Fruit fly (Drosophila melanogaster) whole organism, prepupa: ENCODE measurements around the gene CG2493.

Experiments
- Blimp-1 ChIP-seq: fragments of 200-800 bp; sonication (Bioruptor generic); optimal IDR thresholded peaks from 3 replicates; lab custom pipeline; 2017; ENCODE audit warnings: missing biosample characterization, missing genetic modification characterization, mild to moderate bottlenecking, moderate library complexity, missing genetic modification reagents
- CG10631 ChIP-seq: fragments of 200-800 bp; sonication (Bioruptor generic); optimal IDR thresholded peaks from 2 replicates; lab custom pipeline; 2016; ENCODE audit warnings: missing biosample characterization, missing genetic modification characterization
- CG10669 ChIP-seq: fragments of 200-800 bp; sonication (Bioruptor generic); optimal IDR thresholded peaks from 3 replicates; lab custom pipeline; 2018; ENCODE audit warnings: missing biosample characterization, mild to moderate bottlenecking, missing genetic modification characterization, moderate library complexity
- CG11294 ChIP-seq: fragments of 200-800 bp; sonication (Bioruptor generic); IDR thresholded peaks from 2 replicates; pipeline ENCODE4 v1.3.6; 2022; ENCODE audit warnings: missing biosample characterization, missing genetic modification characterization
- CG11762 ChIP-seq: fragments of 200-800 bp; sonication (Bioruptor generic); optimal IDR thresholded peaks from 3 replicates; lab custom pipeline; 2016; ENCODE audit warnings: missing biosample characterization, missing genetic modification characterization; ENCODE audit not compliant: insufficient read depth
- CG11902 ChIP-seq: fragments of 200-800 bp; sonication (Bioruptor generic); optimal IDR thresholded peaks from 3 replicates; lab custom pipeline; 2016; ENCODE audit warnings: missing biosample characterization, missing genetic modification characterization
- CG15336 ChIP-seq: fragments of 200-800 bp; sonication (Bioruptor generic); IDR thresholded peaks from 2 replicates; pipeline ENCODE4 v1.3.6; 2022; ENCODE audit warnings: missing biosample characterization, missing genetic modification characterization
- CG1621 ChIP-seq: fragments of 200-800 bp; sonication (Bioruptor generic); optimal IDR thresholded peaks from 3 replicates; lab custom pipeline; 2018; ENCODE audit warnings: missing biosample characterization, mild to moderate bottlenecking, missing genetic modification characterization
- CG16779 ChIP-seq: fragments of 200-800 bp; sonication (Bioruptor generic); optimal IDR thresholded peaks from 3 replicates; lab custom pipeline; 2017; ENCODE audit warnings: missing biosample characterization, mild to moderate bottlenecking, missing genetic modification characterization
- CG3032 ChIP-seq: fragments of 200-800 bp; optimal IDR thresholded peaks from 2 replicates; lab custom pipeline; 2019; ENCODE audit warnings: missing biosample characterization, mild to moderate bottlenecking, missing genetic modification characterization, moderate library complexity
- CG31627 ChIP-seq: fragments of 200-800 bp; sonication (Bioruptor generic); optimal IDR thresholded peaks from 3 replicates; lab custom pipeline; 2016; ENCODE audit warnings: missing biosample characterization, missing genetic modification characterization
- CG34406 ChIP-seq: fragments of 200-800 bp; sonication (Bioruptor generic); optimal IDR thresholded peaks from 3 replicates; lab custom pipeline; 2016; ENCODE audit warnings: missing biosample characterization, missing genetic modification characterization
- CG3919 ChIP-seq: fragments of 200-800 bp; sonication (Bioruptor generic); optimal IDR thresholded peaks from 3 replicates; lab custom pipeline; 2016; ENCODE audit warnings: missing biosample characterization, missing genetic modification characterization
- CG4318 ChIP-seq: fragments of 200-800 bp; sonication (Bioruptor generic); optimal IDR thresholded peaks from 3 replicates; lab custom pipeline; 2017; ENCODE audit warnings: missing biosample characterization, mild to moderate bottlenecking, missing genetic modification characterization
- CG6163 ChIP-seq: fragments of 200-800 bp; sonication (Bioruptor generic); IDR thresholded peaks from 3 replicates; pipeline ENCODE4 v1.3.6; 2022; ENCODE audit warnings: missing biosample characterization, missing genetic modification characterization
- CG6276 ChIP-seq: fragments of 200-800 bp; sonication (Bioruptor generic); optimal IDR thresholded peaks from 2 replicates; lab custom pipeline; 2017; ENCODE audit warnings: missing biosample characterization, mild to moderate bottlenecking, missing genetic modification characterization
- CG6808 ChIP-seq: fragments of 200-800 bp; sonication (Bioruptor generic); optimal IDR thresholded peaks from 3 replicates; lab custom pipeline; 2017; ENCODE audit warnings: missing biosample characterization, missing genetic modification characterization, mild to moderate bottlenecking, moderate library complexity, missing genetic modification reagents
- CG6854 ChIP-seq: fragments of 200-800 bp; sonication (Bioruptor generic); optimal IDR thresholded peaks from 2 replicates; lab custom pipeline; 2017; ENCODE audit warnings: missing biosample characterization, mild to moderate bottlenecking, missing genetic modification characterization
- CG7368 ChIP-seq: fragments of 200-800 bp; sonication (Bioruptor generic); optimal IDR thresholded peaks from 3 replicates; lab custom pipeline; 2016; ENCODE audit warnings: missing biosample characterization, missing genetic modification characterization
- CG8119 ChIP-seq: fragments of 200-800 bp; sonication (Bioruptor generic); IDR thresholded peaks from 3 replicates; pipeline ENCODE4 v1.3.6; 2022; ENCODE audit warnings: missing biosample characterization, missing genetic modification characterization
- CG8632 ChIP-seq: fragments of 200-800 bp; sonication (Bioruptor generic); optimal IDR thresholded peaks from 3 replicates; lab custom pipeline; 2016; ENCODE audit warnings: missing biosample characterization, missing genetic modification characterization
- CG9139 ChIP-seq: fragments of 200-800 bp; sonication (Bioruptor generic); optimal IDR thresholded peaks from 3 replicates; lab custom pipeline; 2017; ENCODE audit warnings: missing biosample characterization, mild to moderate bottlenecking, missing genetic modification characterization
- Eip75B ChIP-seq: fragments of 200-800 bp; sonication (Bioruptor generic); optimal IDR thresholded peaks from 3 replicates; lab custom pipeline; 2016; ENCODE audit warnings: missing biosample characterization, missing genetic modification characterization
- Eip93F ChIP-seq: fragments of 200-800 bp; sonication (Bioruptor generic); optimal IDR thresholded peaks from 2 replicates; lab custom pipeline; 2016; ENCODE audit warnings: missing biosample characterization, mild to moderate bottlenecking, missing genetic modification characterization
- Ets21C ChIP-seq: fragments of 200-800 bp; sonication (Bioruptor generic); optimal IDR thresholded peaks from 3 replicates; lab custom pipeline; 2016; ENCODE audit warnings: missing biosample characterization, missing genetic modification characterization
- Ets96B ChIP-seq: fragments of 200-800 bp; optimal IDR thresholded peaks from 2 replicates; lab custom pipeline; 2019; ENCODE audit warnings: missing biosample characterization, mild to moderate bottlenecking, missing genetic modification characterization, moderate library complexity
- Hr38 ChIP-seq: sonication (Bioruptor generic); optimal IDR thresholded peaks from 2 replicates; lab custom pipeline; 2016; ENCODE audit warnings: missing biosample characterization, missing genetic modification characterization
- Hr39 ChIP-seq: fragments of 200-800 bp; sonication (Bioruptor generic); optimal IDR thresholded peaks from 2 replicates; lab custom pipeline; 2016; ENCODE audit warnings: missing biosample characterization, missing genetic modification characterization
- Hr4 ChIP-seq: fragments of 200-800 bp; sonication (Bioruptor generic); optimal IDR thresholded peaks from 3 replicates; lab custom pipeline; 2016; ENCODE audit warnings: missing biosample characterization, missing genetic modification characterization
- Lpt ChIP-seq: fragments of 200-800 bp; sonication (Bioruptor generic); optimal IDR thresholded peaks from 3 replicates; lab custom pipeline; 2016; ENCODE audit warnings: missing biosample characterization, missing genetic modification characterization
- Met ChIP-seq: fragments of 200-800 bp; sonication (Bioruptor generic); optimal IDR thresholded peaks from 3 replicates; lab custom pipeline; 2016; ENCODE audit warnings: missing biosample characterization, missing genetic modification characterization
- OdsH ChIP-seq: fragments of 200-800 bp; sonication (Bioruptor generic); optimal IDR thresholded peaks from 3 replicates; lab custom pipeline; 2016; ENCODE audit warnings: missing biosample characterization, missing genetic modification characterization
- Smox ChIP-seq: fragments of 200-800 bp; sonication (Bioruptor generic); optimal IDR thresholded peaks from 3 replicates; lab custom pipeline; 2016; ENCODE audit warnings: missing biosample characterization, missing genetic modification characterization
- Sox102F ChIP-seq: fragments of 200-800 bp; sonication (Bioruptor generic); optimal IDR thresholded peaks from 2 replicates; lab custom pipeline; 2016; ENCODE audit warnings: missing biosample characterization, mild to moderate bottlenecking, missing genetic modification characterization
- Sox15 ChIP-seq: fragments of 200-800 bp; sonication (Bioruptor generic); optimal IDR thresholded peaks from 3 replicates; lab custom pipeline; 2016; ENCODE audit warnings: missing biosample characterization, missing genetic modification characterization
- achi ChIP-seq: fragments of 200-800 bp; sonication (Bioruptor generic); optimal IDR thresholded peaks from 3 replicates; lab custom pipeline; 2016; ENCODE audit warnings: missing biosample characterization, missing genetic modification characterization
- cyc ChIP-seq: fragments of 200-800 bp; sonication (Bioruptor generic); optimal IDR thresholded peaks from 3 replicates; lab custom pipeline; 2016; ENCODE audit warnings: missing biosample characterization, missing genetic modification characterization
- dac ChIP-seq: fragments of 200-800 bp; sonication (Bioruptor generic); optimal IDR thresholded peaks from 2 replicates; lab custom pipeline; 2017; ENCODE audit warnings: missing biosample characterization, mild to moderate bottlenecking, missing genetic modification characterization
- dsx ChIP-seq: fragments of 200-800 bp; optimal IDR thresholded peaks from 3 replicates; lab custom pipeline; 2019; ENCODE audit warnings: missing biosample characterization, mild to moderate bottlenecking, missing genetic modification characterization, moderate library complexity; ENCODE audit not compliant: poor library complexity, severe bottlenecking
- eg ChIP-seq: fragments of 200-800 bp; sonication (Bioruptor generic); IDR thresholded peaks from 3 replicates; pipeline ENCODE4 v1.3.6; 2022; ENCODE audit warnings: missing biosample characterization, missing genetic modification characterization
- esn ChIP-seq: fragments of 200-800 bp; sonication (Bioruptor generic); optimal IDR thresholded peaks from 2 replicates; lab custom pipeline; 2016; ENCODE audit warnings: missing biosample characterization, mild to moderate bottlenecking, missing genetic modification characterization, moderate library complexity
- fd59A ChIP-seq: fragments of 200-800 bp; sonication (Bioruptor generic); optimal IDR thresholded peaks from 2 replicates; lab custom pipeline; 2017; ENCODE audit warnings: missing biosample characterization, mild to moderate bottlenecking, missing genetic modification characterization, missing genetic modification reagents
- fd85E ChIP-seq: fragments of 200-800 bp; sonication (Bioruptor generic); optimal IDR thresholded peaks from 3 replicates; lab custom pipeline; 2016; ENCODE audit warnings: missing biosample characterization, missing genetic modification characterization
- fkh ChIP-seq: fragments of 200-800 bp; sonication (Bioruptor generic); optimal IDR thresholded peaks from 3 replicates; lab custom pipeline; 2017; ENCODE audit warnings: missing biosample characterization, mild to moderate bottlenecking, missing genetic modification characterization, moderate library complexity
- lz ChIP-seq: fragments of 200-800 bp; sonication (Bioruptor generic); optimal IDR thresholded peaks from 3 replicates; lab custom pipeline; 2016; ENCODE audit warnings: missing biosample characterization, missing genetic modification characterization
- pdm3 ChIP-seq: fragments of 200-800 bp; sonication (Bioruptor generic); optimal IDR thresholded peaks from 3 replicates; lab custom pipeline; 2016; ENCODE audit warnings: missing biosample characterization, missing genetic modification characterization
- salr ChIP-seq, 2 experiments: fragments of 200-800 bp; sonication (Bioruptor generic); optimal IDR thresholded peaks; 3 replicates each; lab custom pipeline; 2016 to 2018; ENCODE audit warnings: missing biosample characterization in 2 of 2, missing genetic modification characterization in 2 of 2, mild to moderate bottlenecking in 1 of 2
- spab ChIP-seq: fragments of 200-800 bp; sonication (Bioruptor generic); optimal IDR thresholded peaks from 2 replicates; lab custom pipeline; 2017; ENCODE audit warnings: missing biosample characterization, mild to moderate bottlenecking, missing genetic modification characterization, missing genetic modification reagents
- ss ChIP-seq, 2 experiments: fragments of 200-800 bp; sonication (Bioruptor generic); optimal IDR thresholded peaks; 2 replicates in 1 of 2; 3 replicates in 1 of 2; lab custom pipeline; 2017 to 2018; ENCODE audit warnings: mild to moderate bottlenecking in 2 of 2, missing biosample characterization in 2 of 2, missing genetic modification characterization in 2 of 2, moderate library complexity in 1 of 2
- svp ChIP-seq: fragments of 200-800 bp; sonication (Bioruptor generic); peaks from one replicate; lab custom pipeline; 2016; ENCODE audit warnings: missing biosample characterization, missing genetic modification characterization
- topi ChIP-seq: fragments of 200-800 bp; sonication (Bioruptor generic); optimal IDR thresholded peaks from 3 replicates; lab custom pipeline; 2016; ENCODE audit warnings: missing biosample characterization, missing genetic modification characterization
- vri ChIP-seq: fragments of 200-800 bp; sonication (Bioruptor generic); optimal IDR thresholded peaks from 3 replicates; lab custom pipeline; 2016; ENCODE audit warnings: missing biosample characterization, mild to moderate bottlenecking, missing genetic modification characterization

Gene CG2493

dm6 chr2L:20486752-20487141, 23.5 kb upstream of the CG2493 start:
- TF ChIP-seq CG6808 (GFP tag; lab: Kevin White, UChicago) (peak; percentile 29), svp (peak; percentile 29), CG11902 (no peak), pdm3 (GFP tag; lab: Kevin White, UChicago) (no peak), CG6276 (GFP tag; lab: Kevin White, UChicago) (no peak), OdsH (GFP tag; lab: Kevin White, UChicago) (no peak), CG3919 (no peak), Hr39 (no peak), dac (no peak), Ets21C (no peak), fd85E (GFP tag; lab: Kevin White, UChicago) (no peak), Sox102F (GFP tag; lab: Kevin White, UChicago) (no peak), cyc (GFP tag; lab: Kevin White, UChicago) (no peak), CG6163 (GFP tag; lab: Robert Waterston, UW) (no peak), achi (no peak), CG1621 (tag; lab: Kevin White, UChicago) (no peak), Smox (GFP tag; lab: Kevin White, UChicago) (no peak), vri (GFP tag; lab: Kevin White, UChicago) (no peak), CG11762 (GFP tag; lab: Kevin White, UChicago) (no peak), CG10669 (GFP tag; lab: Kevin White, UChicago) (no peak), CG10631 (GFP tag; lab: Kevin White, UChicago) (no peak), Eip75B (GFP tag; lab: Kevin White, UChicago) (no peak), lz (no peak), fkh (GFP tag; lab: Kevin White, UChicago) (no peak), topi (no peak), Ets96B (tag; lab: Kevin White, UChicago) (no peak), Hr4 (GFP tag; lab: Kevin White, UChicago) (no peak), salr (GFP tag; optimal IDR thresholded peaks at IDR 0.05; lab: Kevin White, UChicago) (no peak), Eip93F (GFP tag; lab: Kevin White, UChicago) (no peak), fd59A (no peak), dsx (peak; percentile 17), CG6854 (GFP tag; lab: Kevin White, UChicago) (peak; percentile 69), CG3032 (tag; lab: Kevin White, UChicago) (peak; percentile 10), CG31627 (GFP tag; lab: Kevin White, UChicago) (no peak), CG11294 (GFP tag; lab: Robert Waterston, UW) (no peak), Lpt (GFP tag; lab: Kevin White, UChicago) (no peak), CG8632 (GFP tag; lab: Kevin White, UChicago) (no peak), Blimp-1 (no peak), Sox15 (GFP tag; lab: Kevin White, UChicago) (no peak), CG4318 (GFP tag; lab: Kevin White, UChicago) (no peak), Met (GFP tag; lab: Kevin White, UChicago) (no peak), CG8119 (no peak), CG34406 (GFP tag; lab: Kevin White, UChicago) (no peak), esn (GFP tag; lab: Kevin White, UChicago) (no peak), CG7368 (GFP tag; lab: Kevin White, UChicago) (no peak), ss (GFP tag; optimal IDR thresholded peaks at IDR 0.05; lab: Kevin White, UChicago) (peak; percentile 18 to 68), CG9139 (GFP tag; lab: Kevin White, UChicago) (peak; percentile 20), CG16779 (peak; percentile 18), spab (peak; percentile 27), CG15336 (GFP tag; lab: Robert Waterston, UW) (0 out of 2 replicates have a peak, but pooled peaks have one; percentile 19), Hr38 (GFP tag; lab: Kevin White, UChicago) (no peak), eg (GFP tag; lab: Robert Waterston, UW) (0 out of 3 replicates have a peak, but pooled peaks have one; percentile 26)
